Worm (Caenorhabditis elegans): Measurements from ENCODE around the gene cyp-35D1.

cyp-35D1 gene

ce11 chrV:16062788-16063187 lies 6.2 kb upstream of the cyp-35D1 start, which contains the start of gene F14H3.14:
Gene F14H3.14 (minus strand): TSS chrV:16062888.
- TF ChIP-seq tra-4 (tag; optimal IDR thresholded peaks at IDR 0.05) (no peak), B0310.2 (tag; optimal IDR thresholded peaks at IDR 0.05) (no peak), pes-1 (GFP tag; IDR thresholded peaks at IDR 0.05) (no peak), ceh-36 (tag; optimal IDR thresholded peaks at IDR 0.05) (no peak), flt-1 (GFP tag; IDR thresholded peaks at IDR 0.05) (no peak), ets-7 (tag; optimal IDR thresholded peaks at IDR 0.05) (no peak), tbx-37 (GFP tag; conservative IDR thresholded peaks at IDR 0.05) (no peak), hmbx-1 (tag; optimal IDR thresholded peaks at IDR 0.05) (no peak), tbx-11 (GFP tag; IDR thresholded peaks at IDR 0.05) (no peak), hmg-4 (GFP tag; optimal IDR thresholded peaks at IDR 0.05) (no peak), sea-1 (GFP tag; conservative IDR thresholded peaks at IDR 0.05) (no peak), scrt-1 (GFP tag; IDR thresholded peaks at IDR 0.05) (no peak), ama-1 (optimal IDR thresholded peaks at IDR 0.05) (no peak), hnd-1 (tag; optimal IDR thresholded peaks at IDR 0.05) (no peak), ceh-13 (GFP tag; optimal IDR thresholded peaks at IDR 0.05) (no peak), F13C5.2 (tag; optimal IDR thresholded peaks at IDR 0.05) (no peak), aly-1 (tag; optimal IDR thresholded peaks at IDR 0.05) (no peak)

ce11 chrV:16071167-16071566 lies 2.1 kb downstream of the cyp-35D1 start, which contains the start of gene nhr-176:
Gene nhr-176 (plus strand): TSS chrV:16071325.
- TF ChIP-seq B0310.2 (tag; optimal IDR thresholded peaks at IDR 0.05) (no peak), pes-1 (GFP tag; IDR thresholded peaks at IDR 0.05) (no peak), F13C5.2 (tag; optimal IDR thresholded peaks at IDR 0.05) (no peak), ama-1 (optimal IDR thresholded peaks at IDR 0.05) (no peak), scrt-1 (GFP tag; IDR thresholded peaks at IDR 0.05) (no peak), hmbx-1 (tag; optimal IDR thresholded peaks at IDR 0.05) (no peak), aly-1 (tag; optimal IDR thresholded peaks at IDR 0.05) (no peak), tbx-11 (GFP tag; IDR thresholded peaks at IDR 0.05) (no peak), tra-4 (tag; optimal IDR thresholded peaks at IDR 0.05) (no peak), ets-7 (tag; optimal IDR thresholded peaks at IDR 0.05) (no peak), tbx-37 (GFP tag; conservative IDR thresholded peaks at IDR 0.05) (no peak), ceh-13 (GFP tag; optimal IDR thresholded peaks at IDR 0.05) (no peak), hmg-4 (GFP tag; optimal IDR thresholded peaks at IDR 0.05) (no peak), hnd-1 (tag; optimal IDR thresholded peaks at IDR 0.05) (no peak), flt-1 (GFP tag; IDR thresholded peaks at IDR 0.05) (no peak), sea-1 (GFP tag; conservative IDR thresholded peaks at IDR 0.05) (no peak), ceh-36 (tag; optimal IDR thresholded peaks at IDR 0.05) (no peak)

- TF ChIP-seq B0310.2 (tag; optimal IDR thresholded peaks at IDR 0.05): no peak
- no peak for TF ChIP-seq hmg-4 (GFP tag; optimal IDR thresholded peaks at IDR 0.05)
Measured at ce11 chrV:16073856-16074255, 4.8 kb downstream of the cyp-35D1 start, which contains the start of gene srj-10. Gene srj-10 (minus strand): TSS chrV:16073956.

- no peak for TF ChIP-seq ama-1 (optimal IDR thresholded peaks at IDR 0.05)
- no peak for TF ChIP-seq flt-1 (GFP tag; IDR thresholded peaks at IDR 0.05)
- TF ChIP-seq tra-4 (tag; optimal IDR thresholded peaks at IDR 0.05): no peak
- TF ChIP-seq sea-1 (GFP tag; conservative IDR thresholded peaks at IDR 0.05): no peak
- no peak for TF ChIP-seq B0310.2 (tag; optimal IDR thresholded peaks at IDR 0.05)
- TF ChIP-seq ets-7 (tag; optimal IDR thresholded peaks at IDR 0.05): no peak
- TF ChIP-seq F13C5.2 (tag; optimal IDR thresholded peaks at IDR 0.05): no peak
- no peak for TF ChIP-seq scrt-1 (GFP tag; IDR thresholded peaks at IDR 0.05)
- TF ChIP-seq ceh-13 (GFP tag; optimal IDR thresholded peaks at IDR 0.05): no peak
- TF ChIP-seq aly-1 (tag; optimal IDR thresholded peaks at IDR 0.05): no peak
- no peak for TF ChIP-seq hmg-4 (GFP tag; optimal IDR thresholded peaks at IDR 0.05)
Measured at ce11 chrV:16075250-16075709, 6.2 kb downstream of the cyp-35D1 start, which contains the start of the genes F14H3.12 and srj-29. Gene F14H3.12 (minus strand): TSS chrV:16075323. Gene srj-29 (plus strand): TSS chrV:16075659.

- TF ChIP-seq flt-1 (GFP tag; IDR thresholded peaks at IDR 0.05) (no peak), tbx-37 (GFP tag; conservative IDR thresholded peaks at IDR 0.05) (no peak), hnd-1 (tag; optimal IDR thresholded peaks at IDR 0.05) (no peak), ama-1 (optimal IDR thresholded peaks at IDR 0.05) (no peak), scrt-1 (GFP tag; IDR thresholded peaks at IDR 0.05) (no peak), hmg-4 (GFP tag; optimal IDR thresholded peaks at IDR 0.05) (no peak), sea-1 (GFP tag; conservative IDR thresholded peaks at IDR 0.05) (no peak), pes-1 (GFP tag; IDR thresholded peaks at IDR 0.05) (no peak), ets-7 (tag; optimal IDR thresholded peaks at IDR 0.05) (no peak), aly-1 (tag; optimal IDR thresholded peaks at IDR 0.05) (no peak), ceh-13 (GFP tag; optimal IDR thresholded peaks at IDR 0.05) (no peak), ceh-36 (tag; optimal IDR thresholded peaks at IDR 0.05) (no peak), tra-4 (tag; optimal IDR thresholded peaks at IDR 0.05) (no peak)
Measured at ce11 chrV:16080039-16080438, 11.0 kb downstream of the cyp-35D1 start.

ce11 chrV:16080678-16081077 lies 11.6 kb downstream of the cyp-35D1 start:
- TF ChIP-seq hmbx-1 (tag; optimal IDR thresholded peaks at IDR 0.05): no peak
- no peak for TF ChIP-seq ceh-13 (GFP tag; optimal IDR thresholded peaks at IDR 0.05)
- TF ChIP-seq ets-7 (tag; optimal IDR thresholded peaks at IDR 0.05): no peak

- no peak for TF ChIP-seq scrt-1 (GFP tag; IDR thresholded peaks at IDR 0.05)
- TF ChIP-seq ceh-36 (tag; optimal IDR thresholded peaks at IDR 0.05): no peak
- TF ChIP-seq aly-1 (tag; optimal IDR thresholded peaks at IDR 0.05): no peak
- no peak for TF ChIP-seq F13C5.2 (tag; optimal IDR thresholded peaks at IDR 0.05)
- TF ChIP-seq tbx-37 (GFP tag; conservative IDR thresholded peaks at IDR 0.05): no peak
- no peak for TF ChIP-seq flt-1 (GFP tag; IDR thresholded peaks at IDR 0.05)
- no peak for TF ChIP-seq ceh-13 (GFP tag; optimal IDR thresholded peaks at IDR 0.05)
- no peak for TF ChIP-seq pes-1 (GFP tag; IDR thresholded peaks at IDR 0.05)
- TF ChIP-seq sea-1 (GFP tag; conservative IDR thresholded peaks at IDR 0.05): no peak
- no peak for TF ChIP-seq ets-7 (tag; optimal IDR thresholded peaks at IDR 0.05)
- no peak for TF ChIP-seq hnd-1 (tag; optimal IDR thresholded peaks at IDR 0.05)
- no peak for TF ChIP-seq B0310.2 (tag; optimal IDR thresholded peaks at IDR 0.05)
- no peak for TF ChIP-seq ama-1 (optimal IDR thresholded peaks at IDR 0.05)
- TF ChIP-seq hmbx-1 (tag; optimal IDR thresholded peaks at IDR 0.05): no peak
- no peak for TF ChIP-seq hmg-4 (GFP tag; optimal IDR thresholded peaks at IDR 0.05)
- TF ChIP-seq tra-4 (tag; optimal IDR thresholded peaks at IDR 0.05): no peak
- no peak for TF ChIP-seq tbx-11 (GFP tag; IDR thresholded peaks at IDR 0.05)
Measured at ce11 chrV:16090685-16091084, 21.6 kb downstream of the cyp-35D1 start, which contains the start of gene F22B8.3. Gene F22B8.3 (plus strand): TSS chrV:16090985.
